Worm (Caenorhabditis elegans): ENCODE results near the gene gskl-1.

ce11 chrII:10912995-10913394 lies 34.4 kb upstream of the gskl-1 start:
- TF ChIP-seq unc-42 (tag; optimal IDR thresholded peaks at IDR 0.05) (no peak), sdc-2 (tag; optimal IDR thresholded peaks at IDR 0.05) (no peak), fkh-10 (GFP tag; optimal IDR thresholded peaks at IDR 0.05) (no peak), pha-4 (tag; optimal IDR thresholded peaks at IDR 0.05) (no peak), ama-1 (optimal IDR thresholded peaks at IDR 0.05) (no peak), ceh-6 (GFP tag; optimal IDR thresholded peaks at IDR 0.05) (no peak), ceh-14 (tag; optimal IDR thresholded peaks at IDR 0.05) (no peak), hlh-30 (tag; optimal IDR thresholded peaks at IDR 0.05; ENCODE audit: insufficient read depth) (no peak), pag-3 (tag; optimal IDR thresholded peaks at IDR 0.05; ENCODE audit: borderline replicate concordance) (no peak), ceh-19 (GFP tag; optimal IDR thresholded peaks at IDR 0.05) (no peak)

All from whole organism, late embryonic.